Fruit fly (Drosophila melanogaster): Measurements from ENCODE around the gene cort.

DNA sequence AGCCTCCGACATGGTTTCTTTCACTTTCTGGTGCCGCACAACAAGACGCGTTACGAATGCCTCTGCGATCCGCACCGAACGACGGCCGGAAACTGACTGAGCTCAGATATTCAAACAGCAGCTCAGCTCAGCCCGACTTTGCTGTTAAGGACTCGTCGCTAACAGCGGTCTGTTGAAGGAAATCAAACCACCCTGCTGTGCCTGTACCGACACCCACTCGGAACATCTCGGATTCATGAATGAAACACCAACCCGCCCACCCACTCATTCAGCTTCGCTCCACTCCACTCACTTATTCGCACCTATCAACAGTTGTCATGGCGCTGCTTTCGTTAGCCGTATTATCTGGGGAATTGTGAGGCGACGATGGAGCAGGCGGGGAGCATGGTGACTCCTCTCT is 44.1 kb downstream of the cort start, which contains the start of gene Oatp26F:
- TF ChIP-seq CG31627 (GFP tag; optimal IDR thresholded peaks at IDR 0.05) (no peak), CG11762 (GFP tag; optimal IDR thresholded peaks at IDR 0.05; ENCODE audit: insufficient read depth) (no peak), CG10669 (GFP tag; optimal IDR thresholded peaks at IDR 0.05) (no peak), Sox15 (GFP tag; optimal IDR thresholded peaks at IDR 0.05) (no peak), Lpt (GFP tag; optimal IDR thresholded peaks at IDR 0.05) (no peak), CG34406 (GFP tag; optimal IDR thresholded peaks at IDR 0.05) (no peak), Gug (GFP tag; IDR thresholded peaks at IDR 0.05) (no peak), CG8119 (GFP tag; IDR thresholded peaks at IDR 0.05) (no peak), lz (GFP tag; optimal IDR thresholded peaks at IDR 0.05) (no peak), topi (GFP tag; optimal IDR thresholded peaks at IDR 0.05) (no peak), achi (GFP tag; optimal IDR thresholded peaks at IDR 0.05) (no peak), Met (GFP tag; optimal IDR thresholded peaks at IDR 0.05) (no peak)
